Fruit fly (Drosophila melanogaster) whole organism, wandering third instar larva: ENCODE data around the gene CG5762.

Experiments
- Abd-B ChIP-seq: fragments of >200 bp; optimal IDR thresholded peaks from 2 replicates; lab custom pipeline; 2017; ENCODE audit warnings: missing biosample characterization, missing genetic modification characterization
- CG9705 ChIP-seq: fragments of 200-800 bp; sonication (Bioruptor generic); optimal IDR thresholded peaks from 2 replicates; lab custom pipeline; 2018; ENCODE audit warnings: missing biosample characterization, mild to moderate bottlenecking, missing genetic modification characterization
- CrebA ChIP-seq: fragments of 200-800 bp; sonication (Bioruptor generic); optimal IDR thresholded peaks from 2 replicates; lab custom pipeline; 2016; ENCODE audit warnings: missing biosample characterization, mild to moderate bottlenecking, missing genetic modification characterization, borderline replicate concordance
- Dif ChIP-seq: fragments of 200-275, 200-300 bp; sonication (Bioruptor generic); optimal IDR thresholded peaks from 2 replicates; lab custom pipeline; 2018; ENCODE audit warnings: missing biosample characterization, missing genetic modification characterization; ENCODE audit not compliant: partially characterized antibody
- Hnf4 ChIP-seq: fragments of 200-800 bp; sonication (Bioruptor generic); optimal IDR thresholded peaks from 2 replicates; lab custom pipeline; 2016; ENCODE audit warnings: missing biosample characterization, mild to moderate bottlenecking, missing genetic modification characterization
- Hr83 ChIP-seq: fragments of 200-300 bp; sonication (Bioruptor generic); optimal IDR thresholded peaks from 2 replicates; lab custom pipeline; 2016; ENCODE audit warnings: missing biosample characterization, mild to moderate bottlenecking, missing genetic modification characterization, moderate library complexity; ENCODE audit not compliant: poor library complexity, severe bottlenecking
- Jra ChIP-seq: sonication (Bioruptor generic); optimal IDR thresholded peaks from 2 replicates; lab custom pipeline; 2016; ENCODE audit warnings: missing biosample characterization, missing genetic modification characterization
- Myc ChIP-seq: fragments of >200 bp; optimal IDR thresholded peaks from 2 replicates; lab custom pipeline; 2017
- brk ChIP-seq: fragments of 200-800 bp; sonication (Bioruptor generic); optimal IDR thresholded peaks from 2 replicates; lab custom pipeline; 2016; ENCODE audit warnings: missing biosample characterization, mild to moderate bottlenecking, missing genetic modification characterization
- foxo ChIP-seq, 2 experiments: fragments of 200-800 bp; sonication (Bioruptor generic); optimal IDR thresholded peaks; 2 replicates in 1 of 2; 3 replicates in 1 of 2; lab custom pipeline; 2016 to 2017; ENCODE audit warnings: missing biosample characterization in 2 of 2, missing genetic modification characterization in 2 of 2
- h ChIP-seq: fragments of 200-800 bp; sonication (Bioruptor generic); optimal IDR thresholded peaks from 3 replicates; lab custom pipeline; 2016; ENCODE audit warnings: missing biosample characterization, mild to moderate bottlenecking, missing genetic modification characterization
- pan ChIP-seq: fragments of >200 bp; optimal IDR thresholded peaks from 2 replicates; lab custom pipeline; 2017

dm6 chr3R:24361583-24361982, at the start of gene CG5762, which contains the start of gene CG33339:
- no peak for TF ChIP-seq Myc (lab: Kevin White, UChicago)
- TF ChIP-seq h (GFP tag; lab: Kevin White, UChicago), result no peak
- TF ChIP-seq Dif (GFP tag; lab: Kevin White, UChicago), result no peak
- no peak for TF ChIP-seq Abd-B (GFP tag; lab: Kevin White, UChicago)
- no peak for TF ChIP-seq CrebA (GFP tag; lab: Kevin White, UChicago)
- TF ChIP-seq pan (lab: Kevin White, UChicago), result no peak
- no peak for TF ChIP-seq foxo (GFP tag; optimal IDR thresholded peaks at IDR 0.05; lab: Kevin White, UChicago)
- no peak for TF ChIP-seq brk (GFP tag; lab: Kevin White, UChicago)
- TF ChIP-seq Hnf4 (GFP tag; lab: Kevin White, UChicago), result no peak
- no peak for TF ChIP-seq Jra (GFP tag; lab: Kevin White, UChicago)
- TF ChIP-seq Hr83 (GFP tag; lab: Kevin White, UChicago), result no peak
- no peak for TF ChIP-seq CG9705 (GFP tag; lab: Kevin White, UChicago)
